Fruit fly (Drosophila melanogaster) whole organism: ENCODE data around the gene ArgRS.

ENCODE experiments used
- CG8478 ChIP-seq: fragments of >200 bp; optimal IDR thresholded peaks from 2 replicates; lab custom pipeline; 2018; ENCODE audit warnings: inconsistent platforms
- pan ChIP-seq: fragments of >200 bp; optimal IDR thresholded peaks from 2 replicates; lab custom pipeline; 2017
- psq ChIP-seq: fragments of >200 bp; optimal IDR thresholded peaks from 2 replicates; lab custom pipeline; 2017
- usp ChIP-seq: fragments of >200 bp; optimal IDR thresholded peaks from 2 replicates; lab custom pipeline; 2017; ENCODE audit warnings: missing biosample characterization, missing genetic modification characterization, mixed read lengths

DNA sequence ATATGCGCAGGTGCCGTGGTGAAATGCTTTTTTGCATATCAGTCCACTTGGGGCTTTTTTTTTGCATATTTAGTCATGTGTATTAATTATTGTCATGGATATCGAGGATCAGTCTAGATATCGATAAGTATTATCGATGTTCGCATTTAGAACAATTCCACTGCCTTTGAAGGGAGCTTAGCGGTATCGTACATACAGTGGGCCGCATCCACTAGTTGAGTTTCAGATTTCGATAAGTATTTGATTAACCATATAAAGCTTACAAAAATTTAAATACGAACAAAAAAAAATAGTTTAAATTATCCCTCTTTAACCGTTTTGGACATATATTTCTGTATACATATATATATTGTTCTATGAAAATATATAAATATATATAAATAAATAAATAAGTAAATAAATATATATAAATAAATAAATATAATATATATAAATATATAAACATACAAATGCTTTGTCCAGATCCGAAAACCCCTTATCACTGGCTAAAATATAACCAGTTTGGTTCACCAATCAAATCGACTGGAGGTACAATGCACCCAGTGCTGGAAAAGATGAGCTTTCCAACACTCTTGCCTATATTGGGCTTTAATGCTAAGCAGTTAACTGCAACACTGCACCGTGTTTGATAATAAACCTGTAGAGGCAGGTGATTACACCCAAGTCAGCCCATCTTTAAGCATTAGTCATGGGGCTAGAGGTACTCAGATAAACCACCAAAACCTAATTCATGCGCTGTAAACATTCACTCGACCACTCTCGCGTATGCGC, 40.9 kb downstream of the ArgRS start:
- TF ChIP-seq CG8478 (lab: Kevin White, UChicago) (no peak), pan (no peak), psq (lab: Kevin White, UChicago) (no peak), usp (GFP tag; lab: Kevin White, UChicago) (no peak)
